Worm (Caenorhabditis elegans) whole organism, mixed stage, embryonic: ENCODE measurements around the gene Y39A1A.2.

ENCODE experiments used
- bed-3 ChIP-seq: fragments of 200-800 bp; sonication (Bioruptor generic); optimal IDR thresholded peaks from 3 replicates; lab custom pipeline; 2018; ENCODE audit warnings: mild to moderate bottlenecking, missing genetic modification characterization, moderate library complexity, missing compliant biosample characterization
- blmp-1 ChIP-seq: fragments of 150-350 bp; optimal IDR thresholded peaks from 2 replicates; lab custom pipeline; 2014; ENCODE audit warnings: missing biosample characterization, missing genetic modification characterization
- ceh-39 ChIP-seq: fragments of 150-350 bp; optimal IDR thresholded peaks from 2 replicates; lab custom pipeline; 2014; ENCODE audit warnings: missing biosample characterization, missing genetic modification characterization
- lsy-2 ChIP-seq: fragments of 150-350 bp; optimal IDR thresholded peaks from 2 replicates; lab custom pipeline; 2014; ENCODE audit warnings: missing biosample characterization, missing genetic modification characterization
- mab-5 ChIP-seq: fragments of 150-350 bp; optimal IDR thresholded peaks from 2 replicates; lab custom pipeline; 2014; ENCODE audit warnings: missing biosample characterization, missing genetic modification characterization
- mep-1 ChIP-seq: fragments of 150-350 bp; optimal IDR thresholded peaks from 2 replicates; lab custom pipeline; 2017; ENCODE audit warnings: missing biosample characterization, missing genetic modification reagents, missing genetic modification characterization, inconsistent platforms
- nhr-237 ChIP-seq: fragments of 150-350 bp; optimal IDR thresholded peaks from 2 replicates; lab custom pipeline; 2014; ENCODE audit warnings: missing biosample characterization, missing genetic modification characterization
- nhr-28 ChIP-seq: fragments of 150-350 bp; optimal IDR thresholded peaks from 2 replicates; lab custom pipeline; 2014; ENCODE audit warnings: missing biosample characterization, missing genetic modification characterization
- nhr-76 ChIP-seq: sonication (generic microtip); optimal IDR thresholded peaks from 2 replicates; lab custom pipeline; 2017; ENCODE audit warnings: missing biosample characterization, missing genetic modification characterization
- pha-4 ChIP-seq: fragments of 150-350 bp; optimal IDR thresholded peaks from 2 replicates; lab custom pipeline; 2018; ENCODE audit warnings: missing biosample characterization, missing genetic modification reagents, missing genetic modification characterization
- sem-2 ChIP-seq: fragments of 200-800 bp; sonication (Bioruptor generic); optimal IDR thresholded peaks from 2 replicates; lab custom pipeline; 2018; ENCODE audit warnings: mild to moderate bottlenecking, missing genetic modification characterization, missing compliant biosample characterization
- snpc-4 ChIP-seq: fragments of 150-350 bp; optimal IDR thresholded peaks from 2 replicates; lab custom pipeline; 2014; ENCODE audit warnings: missing biosample characterization, missing genetic modification characterization
- sptf-1 ChIP-seq: sonication (generic microtip); optimal IDR thresholded peaks from 2 replicates; lab custom pipeline; 2017; ENCODE audit warnings: mild to moderate bottlenecking, missing genetic modification characterization, moderate library complexity, missing compliant biosample characterization
- unc-62 ChIP-seq: fragments of 150-350 bp; optimal IDR thresholded peaks from 2 replicates; lab custom pipeline; 2014; ENCODE audit warnings: missing biosample characterization, missing genetic modification reagents, missing genetic modification characterization

ce11 chrIII:10633403-10633674 lies 30.0 kb upstream of the Y39A1A.2 start, which contains the start of gene Y39A1A.9:
- TF ChIP-seq pha-4 (tag; lab: Kevin White, UChicago): no peak
- TF ChIP-seq nhr-237 (tag; lab: Kevin White, UChicago): no peak
- no peak for TF ChIP-seq bed-3 (GFP tag; lab: Kevin White, UChicago)
- no peak for TF ChIP-seq blmp-1 (tag; lab: Kevin White, UChicago)
- TF ChIP-seq mep-1 (tag; lab: Kevin White, UChicago): no peak
- TF ChIP-seq unc-62: no peak
- no peak for TF ChIP-seq sem-2 (GFP tag; lab: Kevin White, UChicago)
- no peak for TF ChIP-seq nhr-28
- TF ChIP-seq nhr-76 (tag; lab: Kevin White, UChicago): no peak
- TF ChIP-seq ceh-39 (tag; lab: Kevin White, UChicago): no peak
- TF ChIP-seq lsy-2 (tag; lab: Kevin White, UChicago): no peak
- no peak for TF ChIP-seq mab-5
- TF ChIP-seq sptf-1 (tag; lab: Kevin White, UChicago): no peak
- TF ChIP-seq snpc-4 (tag; lab: Kevin White, UChicago): no peak
